Fruit fly (Drosophila melanogaster) whole organism, adult: ENCODE results near the gene ZIPIC.

Experiments
- CG14711 ChIP-seq: fragments of 200-800 bp; sonication (Bioruptor generic); optimal IDR thresholded peaks from 2 replicates; lab custom pipeline; 2018; ENCODE audit warnings: missing biosample characterization, mild to moderate bottlenecking, missing genetic modification characterization, moderate library complexity
- kay ChIP-seq: fragments of 200-800 bp; sonication (Bioruptor generic); peaks from one replicate; lab custom pipeline; 2016; ENCODE audit warnings: missing biosample characterization, missing genetic modification characterization, borderline replicate concordance

- no peak for TF ChIP-seq kay (GFP tag; lab: Kevin White, UChicago)
- no peak for TF ChIP-seq CG14711 (tag; lab: Kevin White, UChicago)
Observed at dm6 chr3R:30000286-30000685, 36.4 kb downstream of the ZIPIC start, which contains the start of gene Tace.
